Fruit fly (Drosophila melanogaster) whole organism, embryonic: Measurements from ENCODE around the gene shv.

Experiments
- CG3726 ChIP-seq: fragments of 200-800 bp; sonication (Bioruptor generic); IDR thresholded peaks from 3 replicates; pipeline ENCODE4, ENCODE4 v1.3.6; 2022; ENCODE audit warnings: missing biosample characterization, missing genetic modification characterization
- psq ChIP-seq: fragments of 200-800 bp; sonication (Bioruptor generic); optimal IDR thresholded peaks from 2 replicates; lab custom pipeline; 2017; ENCODE audit warnings: missing biosample characterization, missing genetic modification characterization

- TF ChIP-seq psq (GFP tag; lab: Kevin White, UChicago): no peak
- no peak for TF ChIP-seq CG3726 (GFP tag; lab: Robert Waterston, UW)
Observed at dm6 chr2L:497657-498473, 45.0 kb downstream of the shv start.
